Worm (Caenorhabditis elegans): ENCODE measurements around the gene ugt-37.

DNA sequence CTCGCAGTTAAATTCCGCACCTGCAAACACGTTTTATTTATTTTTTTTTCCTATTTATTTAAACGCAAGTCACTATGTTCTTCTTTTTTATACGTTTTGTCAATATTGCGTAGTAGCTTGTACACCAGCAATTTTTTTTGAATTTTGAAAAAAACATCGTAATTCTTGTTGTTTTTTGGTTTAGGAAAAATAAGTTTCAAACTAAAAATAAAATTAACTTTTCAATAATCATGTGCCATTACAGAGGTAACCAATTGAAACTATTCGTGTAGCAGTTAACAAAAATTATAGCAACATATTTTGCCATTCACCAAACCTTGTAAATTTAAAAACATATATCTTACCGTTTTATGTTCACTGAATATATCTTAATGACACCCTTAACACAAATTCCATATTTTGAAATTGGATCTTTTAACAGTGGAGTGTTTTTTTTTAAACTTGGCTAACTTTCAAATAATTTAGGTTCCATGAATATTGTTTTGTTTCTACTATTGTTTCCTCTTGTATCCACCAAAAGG, 21.9 kb downstream of the ugt-37 start, which contains the start of gene lmd-5:
- no peak for TF ChIP-seq tbx-37 (GFP tag; conservative IDR thresholded peaks at IDR 0.05)
- no peak for TF ChIP-seq ceh-13 (GFP tag; optimal IDR thresholded peaks at IDR 0.05)
- no peak for TF ChIP-seq ama-1 (optimal IDR thresholded peaks at IDR 0.05)
- TF ChIP-seq scrt-1 (GFP tag; IDR thresholded peaks at IDR 0.05), result no peak
- TF ChIP-seq aly-1 (tag; optimal IDR thresholded peaks at IDR 0.05), result no peak
- TF ChIP-seq ceh-36 (tag; optimal IDR thresholded peaks at IDR 0.05), result no peak
- TF ChIP-seq F13C5.2 (tag; optimal IDR thresholded peaks at IDR 0.05), result no peak
- TF ChIP-seq ets-7 (tag; optimal IDR thresholded peaks at IDR 0.05), result no peak
- TF ChIP-seq hmg-4 (GFP tag; optimal IDR thresholded peaks at IDR 0.05), result no peak
- TF ChIP-seq sea-1 (GFP tag; conservative IDR thresholded peaks at IDR 0.05), result no peak

Data from whole organism, early embryonic.